Worm (Caenorhabditis elegans): Measurements from ENCODE around the gene rgs-10.

ce11 chrX:14983274-14983673 lies 20.7 kb downstream of the rgs-10 start, which contains the start of gene rbg-1:
- TF ChIP-seq elt-3 (tag; optimal IDR thresholded peaks at IDR 0.05) (no peak), nhr-12 (tag; optimal IDR thresholded peaks at IDR 0.05) (no peak), blmp-1 (tag; optimal IDR thresholded peaks at IDR 0.05) (no peak), unc-62 (GFP tag; optimal IDR thresholded peaks at IDR 0.05) (no peak), snpc-4 (tag; optimal IDR thresholded peaks at IDR 0.05) (no peak), ztf-11 (tag; optimal IDR thresholded peaks at IDR 0.05) (no peak)

All from whole organism, mixed stage, embryonic.